Fruit fly (Drosophila melanogaster): ENCODE data around the gene ChLD3.

Gene ChLD3

DNA sequence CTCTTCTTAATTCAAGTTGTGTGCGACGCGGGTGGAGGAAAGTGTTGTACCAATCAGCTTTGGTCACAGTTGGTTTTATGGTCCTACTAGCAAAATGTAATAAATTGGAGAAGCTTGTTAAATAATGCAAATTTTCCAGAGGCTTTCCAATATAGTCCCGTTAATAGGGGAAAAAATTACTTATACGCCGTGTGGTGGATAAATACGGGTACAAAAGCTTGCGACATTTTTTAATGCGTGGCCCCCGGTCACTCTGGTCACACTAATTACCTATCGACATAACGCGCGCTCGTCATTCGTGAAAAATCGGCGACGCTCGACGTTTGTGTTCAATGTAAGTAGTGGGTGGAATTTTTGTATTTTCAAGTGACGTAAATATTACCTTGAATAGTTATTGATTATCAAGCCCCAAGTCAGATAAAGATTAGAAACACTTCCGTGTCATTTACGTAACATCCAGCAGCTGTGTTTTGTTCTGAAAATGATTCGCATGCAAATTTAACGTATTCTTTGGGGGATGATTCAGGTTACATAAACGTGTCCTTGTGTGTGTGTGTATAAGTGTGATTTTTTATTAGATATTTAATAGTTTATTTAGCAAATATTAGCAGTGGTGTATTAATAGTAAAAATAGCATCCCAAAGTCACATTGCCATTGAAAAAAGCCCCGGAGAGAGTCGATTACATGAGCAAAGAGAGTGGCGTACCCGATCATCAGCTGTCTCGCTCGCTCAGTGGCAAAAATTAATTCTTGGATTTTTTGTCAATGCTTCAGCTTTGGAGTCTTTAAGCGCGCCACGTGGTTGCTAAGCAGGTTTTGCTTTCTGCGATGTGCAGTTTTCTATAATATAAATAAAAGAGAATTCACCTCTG lies 18.8 kb upstream of the ChLD3 start, which contains the start of gene Cyt-c-p (continued):
- no peak for TF ChIP-seq CG7271 (tag; optimal IDR thresholded peaks at IDR 0.05)
- TF ChIP-seq maf-S (GFP tag; optimal IDR thresholded peaks at IDR 0.05): peak; percentile 0
- peak; percentile 31; the same call in 1 of the 4 replicates for TF ChIP-seq chinmo (GFP tag; IDR thresholded peaks at IDR 0.05; ENCODE audit: partially characterized antibody)
- TF ChIP-seq CG31388 (GFP tag; optimal IDR thresholded peaks at IDR 0.05): no peak
- no peak for TF ChIP-seq tgo (GFP tag; IDR thresholded peaks at IDR 0.05)
- peak; percentile 23 for TF ChIP-seq nau (GFP tag; optimal IDR thresholded peaks at IDR 0.05)
- no peak for TF ChIP-seq ken (GFP tag; IDR thresholded peaks at IDR 0.05)
- TF ChIP-seq ftz-f1 (GFP tag; optimal IDR thresholded peaks at IDR 0.05): peak; percentile 89
- peak; percentile 80 for TF ChIP-seq HmgZ (tag; optimal IDR thresholded peaks at IDR 0.05)
- TF ChIP-seq unpg (GFP tag; optimal IDR thresholded peaks at IDR 0.05): peak; percentile 16
- TF ChIP-seq CG33557 (GFP tag; optimal IDR thresholded peaks at IDR 0.05): peak; percentile 16
- no peak for TF ChIP-seq ase (GFP tag; IDR thresholded peaks at IDR 0.05)
- TF ChIP-seq eyg (GFP tag; optimal IDR thresholded peaks at IDR 0.05): no peak
- TF ChIP-seq HLH54F (GFP tag; optimal IDR thresholded peaks at IDR 0.05): peak; percentile 9
- peak; percentile 1 for TF ChIP-seq ewg (GFP tag; optimal IDR thresholded peaks at IDR 0.05)
- peak; percentile 44; the same call in 1 of the 2 replicates for TF ChIP-seq hbn (GFP tag; IDR thresholded peaks at IDR 0.05; ENCODE audit: partially characterized antibody)
- TF ChIP-seq CG3281 (GFP tag; optimal IDR thresholded peaks at IDR 0.05): peak; percentile 47
- no peak for TF ChIP-seq TFAM (GFP tag; optimal IDR thresholded peaks at IDR 0.05)
- TF ChIP-seq MESR4 (GFP tag; optimal IDR thresholded peaks at IDR 0.05): peak; percentile 72
- no peak for TF ChIP-seq otp (GFP tag; IDR thresholded peaks at IDR 0.05)
- peak in 1 of 2 experiments; percentile 83 for TF ChIP-seq Pdp1 (GFP tag; optimal IDR thresholded peaks at IDR 0.05)
- TF ChIP-seq her (GFP tag; optimal IDR thresholded peaks at IDR 0.05): peak; percentile 11
- TF ChIP-seq org-1 (GFP tag; optimal IDR thresholded peaks at IDR 0.05): no peak
- peak; percentile 72 for TF ChIP-seq CG13287 (GFP tag; IDR thresholded peaks at IDR 0.05; ENCODE audit: partially characterized antibody)
- no peak for TF ChIP-seq jigr1 (GFP tag; IDR thresholded peaks at IDR 0.05)
- TF ChIP-seq CG13424 (tag; optimal IDR thresholded peaks at IDR 0.05): peak; percentile 3
- TF ChIP-seq CG32772 (GFP tag; IDR thresholded peaks at IDR 0.05): no peak
- no peak for TF ChIP-seq CG15073 (GFP tag; optimal IDR thresholded peaks at IDR 0.05)
- TF ChIP-seq CG17361 (GFP tag; IDR thresholded peaks at IDR 0.05): 0 out of 3 replicates have a peak, but pooled peaks have one; percentile 34
- TF ChIP-seq CG14965 (GFP tag; optimal IDR thresholded peaks at IDR 0.05; ENCODE audit: borderline replicate concordance): no peak
- no peak for TF ChIP-seq CG3065 (GFP tag; optimal IDR thresholded peaks at IDR 0.05)
- TF ChIP-seq CG13123 (GFP tag; optimal IDR thresholded peaks at IDR 0.05): no peak
- peak; percentile 41; the same call in 2 of the 3 replicates for TF ChIP-seq Dbx (GFP tag; IDR thresholded peaks at IDR 0.05)
- no peak for TF ChIP-seq bsh (GFP tag; optimal IDR thresholded peaks at IDR 0.05)
- TF ChIP-seq NfI (GFP tag; optimal IDR thresholded peaks at IDR 0.05): no peak
- TF ChIP-seq CG8924 (tag; optimal IDR thresholded peaks at IDR 0.05): peak; percentile 20
- TF ChIP-seq wdn (GFP tag; IDR thresholded peaks at IDR 0.05): no peak
- no peak for TF ChIP-seq sima (GFP tag; optimal IDR thresholded peaks at IDR 0.05)
- no peak for TF ChIP-seq ro (GFP tag; IDR thresholded peaks at IDR 0.05)
- no peak for TF ChIP-seq CG17568 (GFP tag; optimal IDR thresholded peaks at IDR 0.05)
- no peak for TF ChIP-seq gce (GFP tag; IDR thresholded peaks at IDR 0.05)
- peak; percentile 55 for TF ChIP-seq Hmr (GFP tag; optimal IDR thresholded peaks at IDR 0.05)
- TF ChIP-seq gcm2 (GFP tag; optimal IDR thresholded peaks at IDR 0.05): peak; percentile 6
- TF ChIP-seq Ptx1 (GFP tag; IDR thresholded peaks at IDR 0.05): no peak
- TF ChIP-seq schlank (tag; optimal IDR thresholded peaks at IDR 0.05): no peak
- TF ChIP-seq Lim3 (GFP tag; IDR thresholded peaks at IDR 0.05): no peak
- no peak for TF ChIP-seq Ssrp (tag; optimal IDR thresholded peaks at IDR 0.05)
- TF ChIP-seq gro (GFP tag; optimal IDR thresholded peaks at IDR 0.05): peak; percentile 65
- TF ChIP-seq Dip3 (GFP tag; optimal IDR thresholded peaks at IDR 0.05): no peak

All from whole organism, embryonic.